Fruit fly (Drosophila melanogaster) whole organism, embryonic: ENCODE data around the gene Mgat4a.
A peak's percentile ranks its signal among the peaks of the same experiment; 100 is the strongest.

Experiments
- B-H1 ChIP-seq: fragments of 200-800 bp; sonication (Bioruptor generic); IDR thresholded peaks from 3 replicates; pipeline ENCODE4 v1.3.6; 2022; ENCODE audit warnings: missing biosample characterization, missing genetic modification characterization
- BEAF-32 ChIP-seq: fragments of 200-800 bp; sonication (Bioruptor generic); optimal IDR thresholded peaks from 3 replicates; lab custom pipeline; 2017; ENCODE audit warnings: missing biosample characterization, missing genetic modification characterization, mild to moderate bottlenecking, moderate library complexity, missing genetic modification reagents
- Bdp1 ChIP-seq: fragments of 200-800 bp; sonication (Bioruptor generic); optimal IDR thresholded peaks from 3 replicates; lab custom pipeline; 2016; ENCODE audit warnings: missing biosample characterization, missing genetic modification characterization
- Blimp-1 ChIP-seq: fragments of 200-800 bp; sonication (Bioruptor generic); optimal IDR thresholded peaks from 3 replicates; lab custom pipeline; 2018; ENCODE audit warnings: missing biosample characterization, missing genetic modification characterization, mild to moderate bottlenecking, moderate library complexity, missing genetic modification reagents
- CG10366 ChIP-seq: fragments of 200-800 bp; sonication (Bioruptor generic); IDR thresholded peaks from 2 replicates; pipeline ENCODE4 v1.3.6; 2022; ENCODE audit warnings: missing biosample characterization, missing genetic modification characterization
- CG11398 ChIP-seq: fragments of 200-800 bp; sonication (Bioruptor generic); optimal IDR thresholded peaks from 2 replicates; lab custom pipeline; 2016; ENCODE audit warnings: missing biosample characterization, missing genetic modification characterization
- CG11560 ChIP-seq: fragments of 200-800 bp; sonication (Bioruptor generic); IDR thresholded peaks from 3 replicates; pipeline ENCODE4 v1.3.6; 2022; ENCODE audit warnings: missing biosample characterization, missing genetic modification characterization
- CG13296 ChIP-seq: fragments of 200-800 bp; sonication (Bioruptor generic); optimal IDR thresholded peaks from 3 replicates; lab custom pipeline; 2018; ENCODE audit warnings: missing biosample characterization, mild to moderate bottlenecking, missing genetic modification characterization
- CG13424 ChIP-seq: fragments of 200-800 bp; sonication (Bioruptor generic); optimal IDR thresholded peaks from 2 replicates; lab custom pipeline; 2019; ENCODE audit warnings: missing biosample characterization, mild to moderate bottlenecking, missing genetic modification characterization, moderate library complexity
- CG13775 ChIP-seq: fragments of 200-800 bp; sonication (Bioruptor generic); optimal IDR thresholded peaks from 3 replicates; lab custom pipeline; 2017; ENCODE audit warnings: missing biosample characterization, mild to moderate bottlenecking, missing genetic modification characterization
- CG15011 ChIP-seq: fragments of 200-800 bp; sonication (Bioruptor generic); optimal IDR thresholded peaks from 3 replicates; lab custom pipeline; 2018; ENCODE audit warnings: missing biosample characterization, mild to moderate bottlenecking, missing genetic modification characterization
- CG1603 ChIP-seq: fragments of 200-800 bp; sonication (Bioruptor generic); optimal IDR thresholded peaks from 2 replicates; lab custom pipeline; 2019; ENCODE audit warnings: missing biosample characterization, mild to moderate bottlenecking, missing genetic modification characterization, moderate library complexity
- CG18011 ChIP-seq: fragments of 200-800 bp; sonication (Bioruptor generic); optimal IDR thresholded peaks from 2 replicates; lab custom pipeline; 2017; ENCODE audit warnings: missing biosample characterization, missing genetic modification characterization, mild to moderate bottlenecking, moderate library complexity, missing genotype
- CG3065 ChIP-seq: fragments of 200-800 bp; sonication (Bioruptor generic); optimal IDR thresholded peaks from 2 replicates; lab custom pipeline; 2016; ENCODE audit warnings: missing biosample characterization, missing genetic modification characterization
- CG31365 ChIP-seq: fragments of 200-800 bp; sonication (Bioruptor generic); optimal IDR thresholded peaks from 2 replicates; lab custom pipeline; 2018; ENCODE audit warnings: missing biosample characterization, mild to moderate bottlenecking, missing genetic modification characterization
- CG32772 ChIP-seq: fragments of 200-800 bp; sonication (Bioruptor generic); IDR thresholded peaks from 2 replicates; pipeline ENCODE4 v1.3.6; 2022; ENCODE audit warnings: missing biosample characterization, missing genetic modification characterization
- CG33557 ChIP-seq: fragments of 200-800 bp; sonication (Bioruptor generic); optimal IDR thresholded peaks from 2 replicates; lab custom pipeline; 2019; ENCODE audit warnings: missing biosample characterization, mild to moderate bottlenecking, missing genetic modification characterization, moderate library complexity
- CG3726 ChIP-seq: fragments of 200-800 bp; sonication (Bioruptor generic); IDR thresholded peaks from 3 replicates; pipeline ENCODE4, ENCODE4 v1.3.6; 2022; ENCODE audit warnings: missing biosample characterization, missing genetic modification characterization
- CG4617 ChIP-seq: fragments of 200-800 bp; sonication (Bioruptor generic); optimal IDR thresholded peaks from 3 replicates; lab custom pipeline; 2016; ENCODE audit warnings: missing biosample characterization, missing genetic modification characterization, borderline replicate concordance
- CG4854 ChIP-seq: fragments of 200-800 bp; sonication (Bioruptor generic); optimal IDR thresholded peaks from 2 replicates; lab custom pipeline; 2016; ENCODE audit warnings: missing biosample characterization, missing genetic modification characterization, inconsistent platforms
- CG6813 ChIP-seq: fragments of 200-800 bp; sonication (Bioruptor generic); optimal IDR thresholded peaks from 2 replicates; lab custom pipeline; 2017; ENCODE audit warnings: missing biosample characterization, missing genetic modification characterization, mild to moderate bottlenecking, moderate library complexity, missing genetic modification reagents
- CG6854 ChIP-seq: fragments of 200-800 bp; sonication (Bioruptor generic); optimal IDR thresholded peaks from 3 replicates; lab custom pipeline; 2017; ENCODE audit warnings: missing biosample characterization, mild to moderate bottlenecking, missing genetic modification characterization
- CG7357 ChIP-seq: fragments of 200-800 bp; sonication (Bioruptor generic); IDR thresholded peaks from 3 replicates; pipeline ENCODE4 v1.3.6; 2022; ENCODE audit warnings: missing biosample characterization, missing genetic modification characterization
- Doc2 ChIP-seq: fragments of 200-800 bp; sonication (Bioruptor generic); IDR thresholded peaks from 2 replicates; pipeline ENCODE4 v1.3.6; 2022; ENCODE audit warnings: missing biosample characterization, missing genetic modification characterization
- Ets97D ChIP-seq: fragments of 200-800 bp; sonication (Bioruptor generic); optimal IDR thresholded peaks from 3 replicates; lab custom pipeline; 2016; ENCODE audit warnings: missing biosample characterization, missing genetic modification characterization
- HHEX ChIP-seq: fragments of 200-800 bp; sonication (Bioruptor generic); optimal IDR thresholded peaks from 3 replicates; lab custom pipeline; 2017; ENCODE audit warnings: missing biosample characterization, mild to moderate bottlenecking, missing genetic modification characterization, missing genetic modification reagents
- HLH54F ChIP-seq: fragments of 200-800 bp; sonication (Bioruptor generic); optimal IDR thresholded peaks from 3 replicates; lab custom pipeline; 2016; ENCODE audit warnings: missing biosample characterization, missing genetic modification characterization
- Hey ChIP-seq: fragments of 200-800 bp; sonication (Bioruptor generic); optimal IDR thresholded peaks from 3 replicates; lab custom pipeline; 2018; ENCODE audit warnings: missing biosample characterization, mild to moderate bottlenecking, missing genetic modification characterization
- Hmr ChIP-seq: fragments of 200-800 bp; sonication (Bioruptor generic); optimal IDR thresholded peaks from 3 replicates; lab custom pipeline; 2017; ENCODE audit warnings: mild to moderate bottlenecking, missing biosample characterization, missing genetic modification reagents, missing genetic modification characterization
- NfI ChIP-seq: fragments of 200-800 bp; sonication (Bioruptor generic); optimal IDR thresholded peaks from 3 replicates; lab custom pipeline; 2018; ENCODE audit warnings: missing biosample characterization, mild to moderate bottlenecking, missing genetic modification characterization, moderate library complexity
- Oli ChIP-seq: fragments of 200-800 bp; sonication (Bioruptor generic); optimal IDR thresholded peaks from 2 replicates; lab custom pipeline; 2018; ENCODE audit warnings: missing biosample characterization, mild to moderate bottlenecking, missing genetic modification characterization, moderate library complexity
- PHDP ChIP-seq: fragments of 200-800 bp; sonication (Bioruptor generic); optimal IDR thresholded peaks from 3 replicates; lab custom pipeline; 2018; ENCODE audit warnings: missing biosample characterization, mild to moderate bottlenecking, missing genetic modification characterization, moderate library complexity
- Scr ChIP-seq: fragments of 200-800 bp; sonication (Bioruptor generic); IDR thresholded peaks from 2 replicates; pipeline ENCODE4 v1.3.6; 2022; ENCODE audit warnings: missing biosample characterization, missing genetic modification characterization; ENCODE audit not compliant: partially characterized antibody
- Ssrp ChIP-seq: fragments of 200-800 bp; sonication (Bioruptor generic); optimal IDR thresholded peaks from 2 replicates; lab custom pipeline; 2018; ENCODE audit warnings: missing biosample characterization, mild to moderate bottlenecking, missing genetic modification characterization, moderate library complexity
- Xrp1 ChIP-seq: fragments of 200-800 bp; sonication (Bioruptor generic); IDR thresholded peaks from 2 replicates; pipeline ENCODE4 v1.3.6; 2022; ENCODE audit warnings: missing biosample characterization, missing genetic modification characterization
- ac ChIP-seq: fragments of 200-800 bp; sonication (Bioruptor generic); optimal IDR thresholded peaks from 3 replicates; lab custom pipeline; 2017; ENCODE audit warnings: missing biosample characterization, mild to moderate bottlenecking, missing genetic modification characterization
- al ChIP-seq: fragments of 200-800 bp; sonication (Bioruptor generic); IDR thresholded peaks from 2 replicates; pipeline ENCODE4 v1.3.6; 2022; ENCODE audit warnings: missing biosample characterization, missing genetic modification characterization
- ara ChIP-seq: fragments of 200-800 bp; sonication (Bioruptor generic); IDR thresholded peaks from 2 replicates; pipeline ENCODE4 v1.3.6; 2022; ENCODE audit warnings: missing biosample characterization, missing genetic modification characterization
- cwo ChIP-seq: fragments of 200-800 bp; sonication (Bioruptor generic); optimal IDR thresholded peaks from 3 replicates; lab custom pipeline; 2017; ENCODE audit warnings: missing biosample characterization, missing genetic modification characterization, mild to moderate bottlenecking, moderate library complexity, missing genetic modification reagents
- da ChIP-seq: fragments of 200-800 bp; sonication (Bioruptor generic); optimal IDR thresholded peaks from 2 replicates; lab custom pipeline; 2016; ENCODE audit warnings: missing biosample characterization, missing genetic modification characterization
- dati ChIP-seq: fragments of 200-800 bp; sonication (Bioruptor generic); IDR thresholded peaks from 2 replicates; pipeline ENCODE4 v1.3.6; 2022; ENCODE audit warnings: missing biosample characterization, missing genetic modification characterization
- dimm ChIP-seq: fragments of 200-800 bp; sonication (Bioruptor generic); IDR thresholded peaks from 2 replicates; pipeline ENCODE4 v1.3.6; 2022; ENCODE audit warnings: missing biosample characterization, missing genetic modification characterization
- disco-r ChIP-seq: fragments of 200-800 bp; sonication (Bioruptor generic); optimal IDR thresholded peaks from 2 replicates; lab custom pipeline; 2016; ENCODE audit warnings: missing biosample characterization, missing genetic modification characterization
- dmrt99B ChIP-seq: fragments of 200-800 bp; sonication (Bioruptor generic); optimal IDR thresholded peaks from 2 replicates; lab custom pipeline; 2018; ENCODE audit warnings: missing biosample characterization, mild to moderate bottlenecking, missing genetic modification characterization, moderate library complexity
- hth ChIP-seq: fragments of >200 bp; optimal IDR thresholded peaks from 2 replicates; lab custom pipeline; 2017; ENCODE audit warnings: inconsistent platforms
- kay ChIP-seq: fragments of 200-800 bp; sonication (Bioruptor generic); optimal IDR thresholded peaks from 2 replicates; lab custom pipeline; 2016; ENCODE audit warnings: missing biosample characterization, missing genetic modification characterization
- pan ChIP-seq, 4 experiments: fragments of >200 bp in 3 of 4; fragments of 200-800 bp in 1 of 4; sonication (Bioruptor generic) in 1 of 4; optimal IDR thresholded peaks in 3 of 4; IDR thresholded peaks in 1 of 4; 2 replicates each; pipeline versions ENCODE4 v1.3.6 to Lab custom; 2017 to 2022; ENCODE audit warnings: missing biosample characterization in 2 of 4, missing genetic modification characterization in 2 of 4, mixed read lengths in 1 of 4
- pros ChIP-seq: fragments of 200-800 bp; sonication (Bioruptor generic); optimal IDR thresholded peaks from 3 replicates; lab custom pipeline; 2019; ENCODE audit warnings: missing biosample characterization, mild to moderate bottlenecking, missing genetic modification characterization, moderate library complexity
- slp2 ChIP-seq: fragments of 200-800 bp; sonication (Bioruptor generic); optimal IDR thresholded peaks from 2 replicates; lab custom pipeline; 2016; ENCODE audit warnings: missing biosample characterization, missing genetic modification characterization

Gene Mgat4a

dm6 chr3L:14784949-14785408 is 23.2 kb downstream of the Mgat4a start (continued):
- TF ChIP-seq Xrp1 (GFP tag; lab: Robert Waterston, UW) = peak; percentile 94
- peak; percentile 97 for TF ChIP-seq Hmr
- peak; percentile 89 for TF ChIP-seq CG11398
- TF ChIP-seq CG7357 (GFP tag; lab: Robert Waterston, UW) = peak; percentile 84
- peak; percentile 85 for TF ChIP-seq CG3726
- peak; percentile 92 for TF ChIP-seq ac (GFP tag; lab: Kevin White, UChicago)
- peak; percentile 98 for TF ChIP-seq Ssrp (tag; lab: Kevin White, UChicago)
- TF ChIP-seq disco-r = peak; percentile 92
- TF ChIP-seq CG32772 (GFP tag; lab: Robert Waterston, UW) = peak; percentile 89
- peak; percentile 87 for TF ChIP-seq kay (GFP tag; lab: Kevin White, UChicago)
- TF ChIP-seq CG33557 (GFP tag; lab: Kevin White, UChicago) = peak; percentile 98
- TF ChIP-seq CG11560 (tag; lab: Robert Waterston, UW) = peak; percentile 81
- peak; percentile 97 for TF ChIP-seq CG13775
- peak; percentile 88 for TF ChIP-seq Bdp1
- peak; percentile 95 for TF ChIP-seq Blimp-1
- TF ChIP-seq dati (GFP tag; lab: Robert Waterston, UW) = peak; percentile 58; the same call in 1 of the 2 replicates
- TF ChIP-seq CG15011 (GFP tag; lab: Kevin White, UChicago) = peak; percentile 98
- TF ChIP-seq pan (optimal IDR thresholded peaks at IDR 0.05; lab: Kevin White, UChicago) = no peak
- peak in 1 of 2 experiments; percentile 89 for TF ChIP-seq pan (GFP tag; optimal IDR thresholded peaks at IDR 0.05 in 1 of 2, IDR thresholded peaks at IDR 0.05 in 1 of 2)
- TF ChIP-seq Doc2 (GFP tag; lab: Robert Waterston, UW) = peak; percentile 61; the same call in 1 of the 2 replicates
- TF ChIP-seq CG18011 (GFP tag; lab: Kevin White, UChicago) = peak; percentile 86
- TF ChIP-seq ara (GFP tag; lab: Robert Waterston, UW) = peak; percentile 91
- TF ChIP-seq Scr (GFP tag; lab: Robert Waterston, UW) = no peak
- peak; percentile 14 for TF ChIP-seq BEAF-32 (GFP tag; lab: Kevin White, UChicago)
- TF ChIP-seq pros (GFP tag; lab: Kevin White, UChicago) = peak; percentile 12
- peak; percentile 87 for TF ChIP-seq CG3065 (GFP tag; lab: Kevin White, UChicago)
- TF ChIP-seq da (GFP tag; lab: Kevin White, UChicago) = peak; percentile 81
- peak; percentile 78 for TF ChIP-seq CG4617
- peak; percentile 85 for TF ChIP-seq CG1603 (tag; lab: Kevin White, UChicago)
- peak; percentile 91 for TF ChIP-seq HLH54F (GFP tag; lab: Kevin White, UChicago)
- peak; percentile 97 for TF ChIP-seq PHDP (tag; lab: Kevin White, UChicago)
- peak; percentile 98 for TF ChIP-seq dmrt99B (tag; lab: Kevin White, UChicago)
- peak; percentile 64 for TF ChIP-seq dimm
- peak; percentile 88 for TF ChIP-seq CG31365 (tag; lab: Kevin White, UChicago)
- TF ChIP-seq slp2 (GFP tag; lab: Kevin White, UChicago) = peak; percentile 93
- peak; percentile 97 for TF ChIP-seq NfI (GFP tag; lab: Kevin White, UChicago)
- TF ChIP-seq CG10366 (GFP tag; lab: Robert Waterston, UW) = peak; percentile 84
- peak; percentile 97 for TF ChIP-seq CG6854 (GFP tag; lab: Kevin White, UChicago)
- TF ChIP-seq CG4854 (GFP tag; lab: Kevin White, UChicago) = peak; percentile 93
- peak; percentile 67; the same call in 1 of the 3 replicates for TF ChIP-seq B-H1
- TF ChIP-seq CG13296 (GFP tag; lab: Kevin White, UChicago) = peak; percentile 98
- peak; percentile 96 for TF ChIP-seq CG6813 (GFP tag; lab: Kevin White, UChicago)
- no peak for TF ChIP-seq hth
- peak; percentile 75 for TF ChIP-seq Ets97D
- peak; percentile 91 for TF ChIP-seq al
- TF ChIP-seq Oli (tag; lab: Kevin White, UChicago) = peak; percentile 99
- TF ChIP-seq HHEX = peak; percentile 97
- peak; percentile 98 for TF ChIP-seq CG13424
- peak; percentile 95 for TF ChIP-seq cwo (GFP tag; lab: Kevin White, UChicago)
- peak; percentile 72 for TF ChIP-seq Hey
